Fruit fly (Drosophila melanogaster) whole organism, embryonic: ENCODE results near the gene Prm.

Experiments used
- Abd-B ChIP-seq: fragments of 200-800 bp; sonication (Bioruptor generic); optimal IDR thresholded peaks from 2 replicates; lab custom pipeline; 2018; ENCODE audit warnings: missing biosample characterization, mild to moderate bottlenecking, missing genetic modification characterization, moderate library complexity
- Atf6 ChIP-seq: fragments of 200-800 bp; sonication (Bioruptor generic); IDR thresholded peaks from 2 replicates; pipeline ENCODE4 v1.3.6; 2022; ENCODE audit warnings: missing biosample characterization, missing genetic modification characterization
- BtbVII ChIP-seq: fragments of 200-800 bp; sonication (Bioruptor generic); optimal IDR thresholded peaks from 3 replicates; lab custom pipeline; 2017; ENCODE audit warnings: missing biosample characterization, mild to moderate bottlenecking, missing genetic modification characterization
- CG10321 ChIP-seq: fragments of 200-800 bp; sonication (Bioruptor generic); IDR thresholded peaks from 2 replicates; pipeline ENCODE4 v1.3.6; 2022; ENCODE audit warnings: missing biosample characterization, missing genetic modification characterization
- CG13123 ChIP-seq: fragments of 200-800 bp; sonication (Bioruptor generic); optimal IDR thresholded peaks from 2 replicates; lab custom pipeline; 2016; ENCODE audit warnings: missing biosample characterization, missing genetic modification characterization
- CG15011 ChIP-seq: fragments of 200-800 bp; sonication (Bioruptor generic); optimal IDR thresholded peaks from 3 replicates; lab custom pipeline; 2018; ENCODE audit warnings: missing biosample characterization, mild to moderate bottlenecking, missing genetic modification characterization
- CG18011 ChIP-seq: fragments of 200-800 bp; sonication (Bioruptor generic); optimal IDR thresholded peaks from 2 replicates; lab custom pipeline; 2017; ENCODE audit warnings: missing biosample characterization, missing genetic modification characterization, mild to moderate bottlenecking, moderate library complexity, missing genotype
- CG18619 ChIP-seq: fragments of 200-800 bp; sonication (Bioruptor generic); optimal IDR thresholded peaks from 3 replicates; lab custom pipeline; 2017; ENCODE audit warnings: missing biosample characterization, mild to moderate bottlenecking, missing genetic modification characterization
- CG2202 ChIP-seq: fragments of 200-800 bp; sonication (Bioruptor generic); optimal IDR thresholded peaks from 2 replicates; lab custom pipeline; 2018; ENCODE audit warnings: missing biosample characterization, mild to moderate bottlenecking, missing genetic modification characterization
- CG2875 ChIP-seq: fragments of 200-800 bp; sonication (Bioruptor generic); optimal IDR thresholded peaks from 2 replicates; lab custom pipeline; 2017; ENCODE audit warnings: missing biosample characterization, mild to moderate bottlenecking, missing genetic modification characterization, missing genetic modification reagents
- CG31224 ChIP-seq: fragments of 200-800 bp; sonication (Bioruptor generic); IDR thresholded peaks from 2 replicates; pipeline ENCODE4 v1.3.6; 2022; ENCODE audit warnings: missing biosample characterization, missing genetic modification characterization
- CG32532 ChIP-seq: fragments of 200-800 bp; sonication (Bioruptor generic); IDR thresholded peaks from 2 replicates; pipeline ENCODE4 v1.3.6; 2022; ENCODE audit warnings: missing biosample characterization, missing genetic modification characterization
- CG32767 ChIP-seq: fragments of 200-800 bp; sonication (Bioruptor generic); IDR thresholded peaks from 2 replicates; pipeline ENCODE4 v1.3.6; 2022; ENCODE audit warnings: missing biosample characterization, missing genetic modification characterization
- CG43689 ChIP-seq: fragments of 200-800 bp; sonication (Bioruptor generic); IDR thresholded peaks from 2 replicates; pipeline ENCODE4 v1.3.6; 2022; ENCODE audit warnings: missing biosample characterization, missing genetic modification characterization
- CG4424 ChIP-seq: fragments of 200-800 bp; sonication (Bioruptor generic); optimal IDR thresholded peaks from 3 replicates; lab custom pipeline; 2016; ENCODE audit warnings: missing biosample characterization, missing genetic modification characterization
- CG6854 ChIP-seq: fragments of 200-800 bp; sonication (Bioruptor generic); optimal IDR thresholded peaks from 3 replicates; lab custom pipeline; 2017; ENCODE audit warnings: missing biosample characterization, mild to moderate bottlenecking, missing genetic modification characterization
- CG7745 ChIP-seq: fragments of 200-800 bp; sonication (Bioruptor generic); optimal IDR thresholded peaks from 2 replicates; lab custom pipeline; 2018; ENCODE audit warnings: missing biosample characterization, mild to moderate bottlenecking, missing genetic modification characterization, moderate library complexity
- CG7839 ChIP-seq: fragments of 200-800 bp; sonication (Bioruptor generic); optimal IDR thresholded peaks from 3 replicates; lab custom pipeline; 2018; ENCODE audit warnings: missing biosample characterization, mild to moderate bottlenecking, missing genetic modification characterization, moderate library complexity
- CG8478 ChIP-seq: fragments of >200 bp; optimal IDR thresholded peaks from 2 replicates; lab custom pipeline; 2018
- CHES-1-like ChIP-seq: fragments of 200-800 bp; sonication (Bioruptor generic); optimal IDR thresholded peaks from 2 replicates; lab custom pipeline; 2016; ENCODE audit warnings: missing biosample characterization, missing genetic modification characterization
- CTCF ChIP-seq: fragments of 200-800 bp; sonication (Bioruptor generic); optimal IDR thresholded peaks from 2 replicates; lab custom pipeline; 2017; ENCODE audit warnings: missing biosample characterization, mild to moderate bottlenecking, missing genetic modification characterization, moderate library complexity
- CrebB ChIP-seq: fragments of 200-800 bp; sonication (Bioruptor generic); optimal IDR thresholded peaks from 3 replicates; lab custom pipeline; 2018; ENCODE audit warnings: missing biosample characterization, mild to moderate bottlenecking, missing genetic modification characterization
- Ets65A ChIP-seq: fragments of 200-800 bp; sonication (Bioruptor generic); peaks from one replicate; lab custom pipeline; 2016; ENCODE audit warnings: missing biosample characterization, missing genetic modification characterization
- Fer3 ChIP-seq: fragments of 200-800 bp; sonication (Bioruptor generic); optimal IDR thresholded peaks from 2 replicates; lab custom pipeline; 2018; ENCODE audit warnings: missing biosample characterization, mild to moderate bottlenecking, missing genetic modification characterization, moderate library complexity
- H2.0 ChIP-seq: fragments of 200-800 bp; sonication (Bioruptor generic); IDR thresholded peaks from 2 replicates; pipeline ENCODE4 v1.3.6; 2022; ENCODE audit warnings: missing biosample characterization, missing genetic modification characterization
- HHEX ChIP-seq: fragments of 200-800 bp; sonication (Bioruptor generic); optimal IDR thresholded peaks from 3 replicates; lab custom pipeline; 2017; ENCODE audit warnings: missing biosample characterization, mild to moderate bottlenecking, missing genetic modification characterization, missing genetic modification reagents
- HmgD ChIP-seq: fragments of 200-800 bp; sonication (Bioruptor generic); optimal IDR thresholded peaks from 3 replicates; lab custom pipeline; 2016; ENCODE audit warnings: missing biosample characterization, missing genetic modification characterization
- HmgZ ChIP-seq: fragments of 200-800 bp; sonication (Bioruptor generic); optimal IDR thresholded peaks from 2 replicates; lab custom pipeline; 2018; ENCODE audit warnings: missing biosample characterization, mild to moderate bottlenecking, missing genetic modification characterization
- MBD-R2 ChIP-seq: fragments of 200-800 bp; sonication (Bioruptor generic); IDR thresholded peaks from 2 replicates; pipeline ENCODE4 v1.3.6; 2022; ENCODE audit warnings: missing biosample characterization, missing genetic modification characterization
- Mrtf ChIP-seq: fragments of 200-800 bp; sonication (Bioruptor generic); IDR thresholded peaks from 3 replicates; pipeline ENCODE4 v1.3.6; 2022; ENCODE audit warnings: missing biosample characterization, missing genetic modification characterization
- Nf-YC ChIP-seq: fragments of 200-800 bp; optimal IDR thresholded peaks from 3 replicates; lab custom pipeline; 2019; ENCODE audit warnings: missing biosample characterization, mild to moderate bottlenecking, missing genetic modification characterization, moderate library complexity
- Sox102F ChIP-seq: fragments of 200-800 bp; sonication (Bioruptor generic); optimal IDR thresholded peaks from 2 replicates; lab custom pipeline; 2018; ENCODE audit warnings: missing biosample characterization, mild to moderate bottlenecking, missing genetic modification characterization, moderate library complexity
- Sry-β ChIP-seq: fragments of 200-800 bp; sonication (Bioruptor generic); optimal IDR thresholded peaks from 2 replicates; lab custom pipeline; 2018; ENCODE audit warnings: missing biosample characterization, mild to moderate bottlenecking, missing genetic modification characterization, moderate library complexity
- Ssrp ChIP-seq: fragments of 200-800 bp; sonication (Bioruptor generic); optimal IDR thresholded peaks from 2 replicates; lab custom pipeline; 2018; ENCODE audit warnings: missing biosample characterization, mild to moderate bottlenecking, missing genetic modification characterization, moderate library complexity
- ac ChIP-seq: fragments of 200-800 bp; sonication (Bioruptor generic); optimal IDR thresholded peaks from 3 replicates; lab custom pipeline; 2017; ENCODE audit warnings: missing biosample characterization, mild to moderate bottlenecking, missing genetic modification characterization
- ara ChIP-seq: fragments of 200-800 bp; sonication (Bioruptor generic); IDR thresholded peaks from 2 replicates; pipeline ENCODE4 v1.3.6; 2022; ENCODE audit warnings: missing biosample characterization, missing genetic modification characterization
- corto ChIP-seq: fragments of 200-800 bp; sonication (Bioruptor generic); optimal IDR thresholded peaks from 2 replicates; lab custom pipeline; 2016; ENCODE audit warnings: missing biosample characterization, mild to moderate bottlenecking, missing genetic modification characterization, moderate library complexity
- dimm ChIP-seq: fragments of 200-800 bp; sonication (Bioruptor generic); IDR thresholded peaks from 2 replicates; pipeline ENCODE4 v1.3.6; 2022; ENCODE audit warnings: missing biosample characterization, missing genetic modification characterization
- dmrt99B ChIP-seq: fragments of 200-800 bp; sonication (Bioruptor generic); optimal IDR thresholded peaks from 2 replicates; lab custom pipeline; 2018; ENCODE audit warnings: missing biosample characterization, mild to moderate bottlenecking, missing genetic modification characterization, moderate library complexity
- dpn ChIP-seq, 2 experiments: fragments of 200-800 bp; sonication (Bioruptor generic); optimal IDR thresholded peaks; 3 replicates each; lab custom pipeline; 2016; ENCODE audit warnings: missing biosample characterization in 2 of 2, missing genetic modification characterization in 2 of 2
- dysf ChIP-seq: fragments of 200-800 bp; sonication (Bioruptor generic); IDR thresholded peaks from 3 replicates; pipeline ENCODE4 v1.3.6; 2022; ENCODE audit warnings: missing biosample characterization, missing genetic modification characterization
- esg ChIP-seq: fragments of 200-800 bp; sonication (Bioruptor generic); conservative IDR thresholded peaks from 2 replicates; pipeline ENCODE4 v1.3.6; 2022; ENCODE audit warnings: missing biosample characterization, missing genetic modification characterization
- ewg ChIP-seq: fragments of 200-800 bp; sonication (Bioruptor generic); optimal IDR thresholded peaks from 3 replicates; lab custom pipeline; 2017; ENCODE audit warnings: mild to moderate bottlenecking, missing biosample characterization, missing genetic modification reagents, missing genetic modification characterization
- ind ChIP-seq: fragments of 200-800 bp; sonication (Bioruptor generic); optimal IDR thresholded peaks from 3 replicates; lab custom pipeline; 2016; ENCODE audit warnings: missing biosample characterization, missing genetic modification characterization
- luna ChIP-seq: fragments of 200-800 bp; sonication (Bioruptor generic); optimal IDR thresholded peaks from 2 replicates; lab custom pipeline; 2016; ENCODE audit warnings: missing biosample characterization, missing genetic modification characterization
- pnt ChIP-seq: fragments of 200-800 bp; sonication (Bioruptor generic); optimal IDR thresholded peaks from 3 replicates; lab custom pipeline; 2016; ENCODE audit warnings: missing biosample characterization, missing genetic modification characterization
- pzg ChIP-seq: fragments of 200-800 bp; sonication (Bioruptor generic); optimal IDR thresholded peaks from 3 replicates; lab custom pipeline; 2018; ENCODE audit warnings: missing biosample characterization, mild to moderate bottlenecking, missing genetic modification characterization, moderate library complexity
- ro ChIP-seq: fragments of 200-800 bp; sonication (Bioruptor generic); IDR thresholded peaks from 2 replicates; pipeline ENCODE4 v1.3.6; 2022; ENCODE audit warnings: missing biosample characterization, missing genetic modification characterization
- row ChIP-seq: fragments of 200-800 bp; sonication (Bioruptor generic); IDR thresholded peaks from 3 replicates; pipeline ENCODE4 v1.3.6; 2022; ENCODE audit warnings: missing biosample characterization, missing genetic modification characterization
- slp2 ChIP-seq: fragments of 200-800 bp; sonication (Bioruptor generic); optimal IDR thresholded peaks from 2 replicates; lab custom pipeline; 2016; ENCODE audit warnings: missing biosample characterization, missing genetic modification characterization
- so ChIP-seq: fragments of 200-800 bp; sonication (Bioruptor generic); IDR thresholded peaks from 3 replicates; pipeline ENCODE4 v1.3.6; 2022; ENCODE audit warnings: missing biosample characterization, missing genetic modification characterization
- vnd ChIP-seq: fragments of 200-800 bp; sonication (Bioruptor generic); IDR thresholded peaks from 3 replicates; pipeline ENCODE4 v1.3.6; 2022; ENCODE audit warnings: missing biosample characterization, missing genetic modification characterization; ENCODE audit not compliant: partially characterized antibody

The Prm gene

dm6 chr3L:8688694-8689291 is 56.3 kb downstream of the Prm start (continued):
- TF ChIP-seq CG18619 (GFP tag; lab: Kevin White, UChicago) (no peak), CG18011 (GFP tag; lab: Kevin White, UChicago) (no peak), Ets65A (peak; percentile 68), CrebB (no peak), CTCF (GFP tag; lab: Kevin White, UChicago) (no peak), Mrtf (GFP tag; lab: Robert Waterston, UW) (0 out of 3 replicates have a peak, but pooled peaks have one; percentile 34), HmgZ (tag; lab: Kevin White, UChicago) (no peak), Sox102F (GFP tag; lab: Kevin White, UChicago) (no peak), CG13123 (no peak), Atf6 (peak; percentile 58), dmrt99B (tag; lab: Kevin White, UChicago) (no peak), CG15011 (GFP tag; lab: Kevin White, UChicago) (no peak), Nf-YC (tag; lab: Kevin White, UChicago) (no peak), pzg (no peak), Sry-β (GFP tag; lab: Kevin White, UChicago) (no peak), BtbVII (GFP tag; lab: Kevin White, UChicago) (no peak), HHEX (no peak), Ssrp (tag; lab: Kevin White, UChicago) (no peak), Abd-B (no peak), dimm (GFP tag; lab: Robert Waterston, UW) (no peak), ro (GFP tag; lab: Robert Waterston, UW) (no peak), MBD-R2 (GFP tag; lab: Robert Waterston, UW) (no peak), luna (no peak), CG8478 (lab: Kevin White, UChicago) (no peak), CG10321 (no peak), ac (GFP tag; lab: Kevin White, UChicago) (no peak), CG6854 (GFP tag; lab: Kevin White, UChicago) (no peak), CG4424 (no peak), ewg (GFP tag; lab: Kevin White, UChicago) (no peak), CG43689 (GFP tag; lab: Robert Waterston, UW) (0 out of 2 replicates have a peak, but pooled peaks have one; percentile 6), CG32767 (GFP tag; lab: Robert Waterston, UW) (no peak), Fer3 (tag; lab: Kevin White, UChicago) (no peak), CG31224 (GFP tag; lab: Robert Waterston, UW) (0 out of 2 replicates have a peak, but pooled peaks have one; percentile 12), pnt (GFP tag; lab: Kevin White, UChicago) (no peak), row (GFP tag; lab: Robert Waterston, UW) (0 out of 3 replicates have a peak, but pooled peaks have one; percentile 15), vnd (GFP tag; lab: Robert Waterston, UW) (no peak), CG2202 (tag; lab: Kevin White, UChicago) (no peak), dysf (GFP tag; lab: Robert Waterston, UW) (peak; percentile 15; the same call in 1 of the 3 replicates), ind (GFP tag; lab: Kevin White, UChicago) (no peak), CG2875 (GFP tag; lab: Kevin White, UChicago) (no peak), dpn (GFP tag; optimal IDR thresholded peaks at IDR 0.05; lab: Kevin White, UChicago) (no peak), corto (GFP tag; lab: Kevin White, UChicago) (no peak), CG7839 (tag; lab: Kevin White, UChicago) (no peak), CG32532 (GFP tag; lab: Robert Waterston, UW) (peak; percentile 5; the same call in 1 of the 2 replicates), HmgD (GFP tag; lab: Kevin White, UChicago) (no peak), ara (GFP tag; lab: Robert Waterston, UW) (no peak), esg (no peak), CG7745 (tag; lab: Kevin White, UChicago) (no peak), so (GFP tag; lab: Robert Waterston, UW) (no peak), slp2 (GFP tag; lab: Kevin White, UChicago) (no peak), H2.0 (GFP tag; lab: Robert Waterston, UW) (no peak), CHES-1-like (no peak)
